Worm (Caenorhabditis elegans): Measurements from ENCODE around the gene oac-52.

ce11 chrIV:4307227-4307946 lies 39.0 kb downstream of the oac-52 start, which contains the start of gene set-9:
- no peak for TF ChIP-seq nhr-12 (tag; optimal IDR thresholded peaks at IDR 0.05)
- no peak for TF ChIP-seq ham-2 (GFP tag; optimal IDR thresholded peaks at IDR 0.05)
- TF ChIP-seq elt-3 (tag; optimal IDR thresholded peaks at IDR 0.05), result no peak
- TF ChIP-seq mep-1 (tag; optimal IDR thresholded peaks at IDR 0.05), result no peak
- TF ChIP-seq nhr-76 (tag; optimal IDR thresholded peaks at IDR 0.05), result no peak
- no peak for TF ChIP-seq mab-5 (tag; optimal IDR thresholded peaks at IDR 0.05)
- TF ChIP-seq lsy-2 (tag; optimal IDR thresholded peaks at IDR 0.05), result peak; percentile 13
- TF ChIP-seq elt-1 (tag; optimal IDR thresholded peaks at IDR 0.05; ENCODE audit: borderline replicate concordance, insufficient read depth), result no peak
- no peak for TF ChIP-seq nhr-28 (tag; optimal IDR thresholded peaks at IDR 0.05)
- TF ChIP-seq unc-62 (GFP tag; optimal IDR thresholded peaks at IDR 0.05), result no peak

Measured in whole organism, mixed stage, embryonic.